Fruit fly (Drosophila melanogaster) whole organism: ENCODE results near the gene RnpS1.

ENCODE experiments used
- pan ChIP-seq: fragments of >200 bp; optimal IDR thresholded peaks from 2 replicates; lab custom pipeline; 2017
- psq ChIP-seq: fragments of >200 bp; optimal IDR thresholded peaks from 2 replicates; lab custom pipeline; 2017

DNA sequence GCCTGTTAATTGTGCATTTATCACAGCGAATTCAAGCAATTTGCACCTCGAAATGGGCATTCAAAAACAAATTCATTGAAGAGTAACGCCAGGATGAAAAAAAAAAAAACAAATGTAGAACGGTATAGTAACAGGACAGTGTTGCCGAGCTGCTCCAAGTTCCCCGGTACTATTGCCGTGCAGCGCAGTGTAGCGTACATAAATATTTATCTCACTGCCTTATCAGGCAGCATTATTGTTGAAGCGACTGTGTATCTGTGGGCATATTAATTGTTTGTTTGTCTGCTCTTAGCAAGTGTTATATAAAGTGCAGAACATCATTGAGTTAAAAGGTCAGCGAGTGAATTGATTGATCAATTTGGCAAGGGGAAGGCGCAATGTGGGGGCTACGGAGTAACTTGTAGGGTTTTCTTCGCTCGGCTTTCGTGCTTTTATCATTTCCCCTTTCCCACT, 35.4 kb upstream of the RnpS1 start:
- TF ChIP-seq pan (lab: Kevin White, UChicago): no peak
- no peak for TF ChIP-seq psq (lab: Kevin White, UChicago)
